Fruit fly (Drosophila melanogaster): Measurements from ENCODE around the gene CG9953.
A peak's percentile ranks its signal among the peaks of the same experiment; 100 is the strongest.

CG9953 gene

DNA sequence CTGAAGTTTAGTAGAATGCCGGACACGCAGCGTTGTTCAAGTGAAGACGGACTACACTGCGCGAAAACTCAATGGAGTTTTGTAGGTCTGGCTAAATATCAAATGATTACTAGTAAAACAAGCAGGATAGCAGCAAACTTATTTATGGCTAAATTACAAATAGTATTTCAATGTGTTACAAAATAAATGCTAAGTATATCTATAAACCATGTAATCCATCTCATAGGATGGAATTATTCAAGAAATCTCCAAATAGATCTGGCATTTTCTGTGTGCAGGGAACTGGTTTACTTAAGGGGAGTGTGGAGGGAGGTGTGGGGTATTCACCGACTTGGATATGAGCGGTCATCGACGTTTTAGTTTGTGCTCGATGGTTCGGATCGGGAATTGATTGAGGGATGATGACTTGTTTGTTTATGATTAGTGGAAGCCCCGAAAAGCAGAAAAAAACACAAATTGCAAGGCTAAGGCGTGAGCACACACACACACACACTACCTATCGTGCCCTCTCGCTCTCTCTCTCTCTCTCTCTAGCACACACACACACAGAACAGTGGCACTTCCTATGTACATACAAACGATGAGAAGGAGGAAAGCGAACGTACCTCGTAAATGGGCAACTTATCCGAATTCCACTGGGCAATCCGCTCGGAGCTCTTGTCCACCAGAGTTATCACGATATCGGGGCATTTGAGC lies 5.5 kb upstream of the CG9953 start (continued):
- TF ChIP-seq grn (GFP tag; optimal IDR thresholded peaks at IDR 0.05) (peak; percentile 47), Sox100B (GFP tag; optimal IDR thresholded peaks at IDR 0.05) (peak; percentile 74), CG10462 (GFP tag; optimal IDR thresholded peaks at IDR 0.05) (peak; percentile 79), Ada2b (GFP tag; IDR thresholded peaks at IDR 0.05) (peak; percentile 74), dmrt99B (tag; optimal IDR thresholded peaks at IDR 0.05) (peak; percentile 91), HHEX (GFP tag; optimal IDR thresholded peaks at IDR 0.05) (peak; percentile 82), NFAT (GFP tag; IDR thresholded peaks at IDR 0.05) (0 out of 2 replicates have a peak, but pooled peaks have one; percentile 37), lab (GFP tag; optimal IDR thresholded peaks at IDR 0.05) (peak; percentile 83), Lhr (GFP tag; optimal IDR thresholded peaks at IDR 0.05) (peak; percentile 63), mam (GFP tag; optimal IDR thresholded peaks at IDR 0.05) (peak; percentile 79), CG9727 (GFP tag; optimal IDR thresholded peaks at IDR 0.05) (peak; percentile 84), CG17829 (tag; optimal IDR thresholded peaks at IDR 0.05) (peak; percentile 82), NfI (GFP tag; optimal IDR thresholded peaks at IDR 0.05) (peak; percentile 81), CG6813 (GFP tag; optimal IDR thresholded peaks at IDR 0.05) (peak; percentile 73), dati (GFP tag; IDR thresholded peaks at IDR 0.05) (peak; percentile 44; the same call in 1 of the 2 replicates), CG8765 (GFP tag; IDR thresholded peaks at IDR 0.05) (no peak), MBD-R2 (GFP tag; IDR thresholded peaks at IDR 0.05) (peak; percentile 46; the same call in 1 of the 2 replicates), dm (GFP tag; optimal IDR thresholded peaks at IDR 0.05) (peak; percentile 52), CG13123 (GFP tag; optimal IDR thresholded peaks at IDR 0.05) (peak; percentile 69), cwo (GFP tag; optimal IDR thresholded peaks at IDR 0.05) (peak; percentile 64), CG33213 (GFP tag; optimal IDR thresholded peaks at IDR 0.05) (peak; percentile 68), CG10321 (GFP tag; IDR thresholded peaks at IDR 0.05) (no peak; the same call in 1 of the 2 replicates), Dfd (GFP tag; optimal IDR thresholded peaks at IDR 0.05) (no peak), tx (GFP tag; optimal IDR thresholded peaks at IDR 0.05) (peak; percentile 78), Hey (tag; optimal IDR thresholded peaks at IDR 0.05) (no peak), Sry-β (GFP tag; optimal IDR thresholded peaks at IDR 0.05) (peak; percentile 34), ranshi (GFP tag; IDR thresholded peaks at IDR 0.05) (peak; percentile 64; the same call in 1 of the 2 replicates), sc (optimal IDR thresholded peaks at IDR 0.05) (no peak), sc (GFP tag; optimal IDR thresholded peaks at IDR 0.05) (peak; percentile 74), Sox102F (GFP tag; optimal IDR thresholded peaks at IDR 0.05) (peak; percentile 82), CG9876 (GFP tag; optimal IDR thresholded peaks at IDR 0.05) (peak; percentile 56), ac (GFP tag; optimal IDR thresholded peaks at IDR 0.05) (peak; percentile 37), CG8089 (GFP tag; optimal IDR thresholded peaks at IDR 0.05) (peak; percentile 66), chinmo (GFP tag; IDR thresholded peaks at IDR 0.05; ENCODE audit: partially characterized antibody) (no peak), odd (GFP tag; optimal IDR thresholded peaks at IDR 0.05) (peak; percentile 75), p53 (GFP tag; optimal IDR thresholded peaks at IDR 0.05) (peak; percentile 35), CG1603 (tag; optimal IDR thresholded peaks at IDR 0.05) (peak; percentile 94), Lim3 (GFP tag; IDR thresholded peaks at IDR 0.05) (peak; percentile 64), CG32532 (GFP tag; IDR thresholded peaks at IDR 0.05) (peak; percentile 77), CG17328 (GFP tag; IDR thresholded peaks at IDR 0.05) (peak; percentile 63), dmrt11E (tag; optimal IDR thresholded peaks at IDR 0.05) (peak; percentile 85), CG42726 (GFP tag; IDR thresholded peaks at IDR 0.05; ENCODE audit: partially characterized antibody) (no peak), Blimp-1 (GFP tag; optimal IDR thresholded peaks at IDR 0.05) (peak; percentile 82), CG6272 (GFP tag; IDR thresholded peaks at IDR 0.05) (peak; percentile 52), CG34376 (GFP tag; optimal IDR thresholded peaks at IDR 0.05) (no peak), eve (GFP tag; optimal IDR thresholded peaks at IDR 0.05) (no peak), D19B (GFP tag; optimal IDR thresholded peaks at IDR 0.05) (peak; percentile 6), Xbp1 (GFP tag; optimal IDR thresholded peaks at IDR 0.05) (peak; percentile 85), ham (GFP tag; IDR thresholded peaks at IDR 0.05) (no peak)

Measured in whole organism, embryonic.